Fruit fly (Drosophila melanogaster) whole organism, pupa: ENCODE data around the gene CG9259.

Source experiments
- CG10348 ChIP-seq: fragments of 200-800 bp; sonication (Bioruptor generic); IDR thresholded peaks from 2 replicates; pipeline ENCODE4 v1.3.6; 2022; ENCODE audit warnings: missing biosample characterization, missing genetic modification characterization
- CG12605 ChIP-seq: fragments of 200-800 bp; sonication (Bioruptor generic); IDR thresholded peaks from 2 replicates; pipeline ENCODE4 v1.3.6; 2022; ENCODE audit warnings: missing biosample characterization, missing genetic modification characterization
- CG13204 ChIP-seq: fragments of 200-800 bp; sonication (Bioruptor generic); optimal IDR thresholded peaks from 2 replicates; lab custom pipeline; 2018; ENCODE audit warnings: missing biosample characterization, mild to moderate bottlenecking, missing genetic modification characterization, moderate library complexity
- CG14655 ChIP-seq: fragments of 200-800 bp; sonication (Bioruptor generic); optimal IDR thresholded peaks from 3 replicates; lab custom pipeline; 2017; ENCODE audit warnings: mild to moderate bottlenecking, missing biosample characterization, missing genetic modification reagents, missing genetic modification characterization
- CG15710 ChIP-seq: fragments of 200-800 bp; sonication (Bioruptor generic); optimal IDR thresholded peaks from 2 replicates; lab custom pipeline; 2018; ENCODE audit warnings: missing biosample characterization, mild to moderate bottlenecking, missing genetic modification characterization, moderate library complexity
- CG17806 ChIP-seq: fragments of 200-800 bp; sonication (Bioruptor generic); optimal IDR thresholded peaks from 2 replicates; lab custom pipeline; 2018; ENCODE audit warnings: missing biosample characterization, mild to moderate bottlenecking, missing genetic modification characterization, moderate library complexity
- CG32121 ChIP-seq: fragments of 200-800 bp; sonication (Bioruptor generic); IDR thresholded peaks from 2 replicates; pipeline ENCODE4 v1.3.6; 2022; ENCODE audit warnings: missing biosample characterization, missing genetic modification characterization
- CG34367 ChIP-seq: fragments of 200-800 bp; sonication (Bioruptor generic); optimal IDR thresholded peaks from 2 replicates; lab custom pipeline; 2018; ENCODE audit warnings: missing biosample characterization, mild to moderate bottlenecking, missing genetic modification characterization
- CG4496 ChIP-seq: fragments of 200-800 bp; sonication (Bioruptor generic); IDR thresholded peaks from 3 replicates; pipeline ENCODE4 v1.3.6; 2022; ENCODE audit warnings: missing biosample characterization, missing genetic modification characterization
- CG8159 ChIP-seq: fragments of 200-800 bp; sonication (Bioruptor generic); optimal IDR thresholded peaks from 3 replicates; lab custom pipeline; 2018; ENCODE audit warnings: missing biosample characterization, mild to moderate bottlenecking, missing genetic modification characterization, moderate library complexity
- CG8301 ChIP-seq: fragments of 200-800 bp; sonication (Bioruptor generic); optimal IDR thresholded peaks from 2 replicates; lab custom pipeline; 2018; ENCODE audit warnings: missing biosample characterization, mild to moderate bottlenecking, missing genetic modification characterization
- CG9948 ChIP-seq: fragments of 200-800 bp; sonication (Bioruptor generic); optimal IDR thresholded peaks from 2 replicates; lab custom pipeline; 2018; ENCODE audit warnings: missing biosample characterization, mild to moderate bottlenecking, missing genetic modification characterization, moderate library complexity
- D1 ChIP-seq: fragments of 200-800 bp; sonication (Bioruptor generic); optimal IDR thresholded peaks from 2 replicates; lab custom pipeline; 2018; ENCODE audit warnings: missing biosample characterization, mild to moderate bottlenecking, missing genetic modification characterization, moderate library complexity
- EcR ChIP-seq: fragments of 200-800 bp; sonication (Bioruptor generic); optimal IDR thresholded peaks from 3 replicates; lab custom pipeline; 2019; ENCODE audit warnings: missing biosample characterization, missing genetic modification characterization, mild to moderate bottlenecking, moderate library complexity, missing genetic modification reagents
- Ets98B ChIP-seq: fragments of 200-800 bp; sonication (Bioruptor generic); IDR thresholded peaks from 2 replicates; pipeline ENCODE4 v1.3.6; 2022; ENCODE audit warnings: missing biosample characterization, missing genetic modification characterization
- Pif1A ChIP-seq: fragments of 200-800 bp; sonication (Bioruptor generic); optimal IDR thresholded peaks from 3 replicates; lab custom pipeline; 2016; ENCODE audit warnings: missing biosample characterization, missing genetic modification characterization
- Pif1B ChIP-seq: fragments of 200-800 bp; sonication (Bioruptor generic); optimal IDR thresholded peaks from 3 replicates; lab custom pipeline; 2016; ENCODE audit warnings: missing biosample characterization, missing genetic modification characterization
- Snoo ChIP-seq: fragments of 200-800 bp; sonication (Bioruptor generic); optimal IDR thresholded peaks from 3 replicates; lab custom pipeline; 2017; ENCODE audit warnings: missing biosample characterization, mild to moderate bottlenecking, missing genetic modification characterization, inconsistent platforms
- fd96Ca ChIP-seq: fragments of 200-800 bp; sonication (Bioruptor generic); IDR thresholded peaks from 3 replicates; pipeline ENCODE4 v1.3.6; 2022; ENCODE audit warnings: missing biosample characterization, missing genetic modification characterization
- gl ChIP-seq: fragments of 200-800 bp; sonication (Bioruptor generic); optimal IDR thresholded peaks from 2 replicates; lab custom pipeline; 2018; ENCODE audit warnings: missing biosample characterization, mild to moderate bottlenecking, missing genetic modification characterization
- rn ChIP-seq: fragments of 200-800 bp; sonication (Bioruptor generic); IDR thresholded peaks from 2 replicates; pipeline ENCODE4 v1.3.6; 2022; ENCODE audit warnings: missing biosample characterization, missing genetic modification characterization

Gene CG9259

DNA sequence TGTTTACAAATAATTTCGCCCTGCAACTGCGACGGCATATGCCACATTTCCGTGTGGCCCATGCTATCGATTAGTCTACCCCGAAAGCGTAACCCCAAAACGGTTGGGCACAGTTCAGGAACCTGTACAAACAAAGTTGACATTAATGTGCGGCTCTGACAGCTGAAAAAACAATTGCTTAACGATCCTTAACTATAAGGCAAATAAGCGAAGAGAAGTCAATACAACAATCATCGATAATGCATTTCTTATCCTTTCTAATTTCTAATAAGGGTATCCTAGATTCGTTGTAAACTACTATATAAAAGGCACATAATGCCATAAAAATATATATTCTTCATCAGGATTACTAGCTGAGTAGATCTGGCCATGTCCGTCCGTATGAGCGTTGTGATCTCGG is 22.7 kb downstream of the CG9259 start:
- TF ChIP-seq Pif1B (GFP tag; lab: Kevin White, UChicago) (no peak), CG34367 (tag; lab: Kevin White, UChicago) (no peak), CG8301 (tag; lab: Kevin White, UChicago) (no peak), gl (no peak), CG4496 (GFP tag; lab: Robert Waterston, UW) (no peak; the same call in 2 of the 3 replicates), EcR (no peak), CG14655 (GFP tag; lab: Kevin White, UChicago) (no peak), Ets98B (no peak), rn (no peak), CG10348 (GFP tag; lab: Robert Waterston, UW) (no peak), CG13204 (GFP tag; lab: Kevin White, UChicago) (no peak), CG32121 (no peak), Snoo (tag; lab: Kevin White, UChicago) (no peak), CG12605 (GFP tag; lab: Robert Waterston, UW) (no peak), CG17806 (tag; lab: Kevin White, UChicago) (no peak), CG9948 (no peak), CG8159 (tag; lab: Kevin White, UChicago) (no peak), CG15710 (tag; lab: Kevin White, UChicago) (no peak), Pif1A (GFP tag; lab: Kevin White, UChicago) (no peak)

DNA sequence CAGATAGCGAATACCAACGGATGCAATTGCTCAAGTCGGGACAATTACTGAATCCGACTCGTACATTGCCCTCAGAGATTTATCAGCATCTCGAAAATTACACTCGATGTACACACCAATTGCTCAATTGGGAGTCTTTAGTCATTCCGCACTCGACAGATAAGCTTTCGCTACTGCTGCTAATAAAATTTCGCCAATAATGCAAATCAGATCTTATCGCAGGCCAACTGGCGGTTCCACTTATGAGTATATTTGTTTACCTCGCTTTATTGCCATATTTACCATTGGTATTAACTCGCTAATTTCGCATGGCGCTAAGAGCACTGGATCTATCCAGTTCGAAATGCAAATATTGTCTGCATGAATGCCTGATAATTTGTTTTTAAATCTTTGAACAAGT is 24.4 kb downstream of the CG9259 start:
- TF ChIP-seq gl (no peak), CG17806 (tag; lab: Kevin White, UChicago) (no peak), D1 (tag; lab: Kevin White, UChicago) (no peak)

DNA sequence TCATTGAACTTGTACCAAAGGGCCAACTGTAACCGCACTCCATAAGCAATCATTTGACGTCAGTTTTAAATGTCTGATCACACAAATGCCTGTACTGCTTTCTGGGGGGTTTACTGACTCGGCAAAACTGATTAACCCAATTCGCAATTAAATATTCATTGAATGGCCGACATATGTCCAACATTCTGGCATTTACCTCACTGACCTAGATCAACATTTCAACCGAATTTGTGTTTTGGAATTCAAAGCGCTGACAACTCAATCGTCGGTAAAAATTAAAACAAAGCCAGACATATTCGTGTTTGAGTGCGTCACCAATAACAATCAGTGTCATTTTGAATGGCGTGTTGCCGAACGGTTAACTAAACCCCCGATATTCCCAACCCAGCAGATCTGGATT is 26.5 kb downstream of the CG9259 start:
- TF ChIP-seq CG13204 (GFP tag; lab: Kevin White, UChicago) (no peak), CG17806 (tag; lab: Kevin White, UChicago) (no peak), CG10348 (GFP tag; lab: Robert Waterston, UW) (no peak), rn (no peak), CG8301 (tag; lab: Kevin White, UChicago) (no peak), CG15710 (tag; lab: Kevin White, UChicago) (no peak), D1 (tag; lab: Kevin White, UChicago) (no peak), CG34367 (tag; lab: Kevin White, UChicago) (no peak), fd96Ca (GFP tag; lab: Robert Waterston, UW) (no peak), CG9948 (no peak), gl (no peak), CG4496 (GFP tag; lab: Robert Waterston, UW) (no peak), Pif1A (GFP tag; lab: Kevin White, UChicago) (no peak), Pif1B (GFP tag; lab: Kevin White, UChicago) (no peak)

DNA sequence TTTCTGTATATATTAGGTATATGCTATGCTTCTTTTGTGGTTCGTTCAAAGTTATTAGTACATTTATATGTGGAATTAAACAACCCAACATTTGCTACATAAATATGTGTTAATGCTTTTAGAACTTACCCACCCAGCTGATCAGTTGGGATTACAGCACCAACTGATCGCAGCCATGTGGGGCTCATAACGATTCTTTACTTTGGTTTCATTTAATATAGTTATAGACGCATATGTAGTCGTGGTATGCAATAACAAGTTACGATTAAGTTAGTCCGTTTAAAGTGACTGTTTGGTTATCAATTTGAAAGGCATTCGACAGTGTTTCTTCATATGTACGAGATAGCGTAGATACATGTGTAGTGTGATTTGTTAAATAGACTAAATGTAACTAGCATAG is 46.6 kb downstream of the CG9259 start:
- TF ChIP-seq D1 (tag; lab: Kevin White, UChicago) (no peak), CG17806 (tag; lab: Kevin White, UChicago) (no peak), CG4496 (GFP tag; lab: Robert Waterston, UW) (no peak), gl (no peak), CG8159 (tag; lab: Kevin White, UChicago) (no peak), Pif1B (GFP tag; lab: Kevin White, UChicago) (no peak), rn (no peak), CG32121 (no peak), fd96Ca (GFP tag; lab: Robert Waterston, UW) (no peak), CG13204 (GFP tag; lab: Kevin White, UChicago) (no peak), Pif1A (GFP tag; lab: Kevin White, UChicago) (no peak), Ets98B (no peak), CG15710 (tag; lab: Kevin White, UChicago) (no peak), CG9948 (no peak), CG10348 (GFP tag; lab: Robert Waterston, UW) (no peak), Snoo (tag; lab: Kevin White, UChicago) (no peak), CG12605 (GFP tag; lab: Robert Waterston, UW) (no peak), EcR (no peak), CG14655 (GFP tag; lab: Kevin White, UChicago) (no peak)
